Fruit fly (Drosophila melanogaster) whole organism, embryonic: ENCODE results near the gene Trf.

ENCODE experiments used
- Aef1 ChIP-seq: fragments of 200-800 bp; sonication (Bioruptor generic); IDR thresholded peaks from 3 replicates; pipeline ENCODE4 v1.3.6; 2022; ENCODE audit warnings: missing biosample characterization, missing genetic modification characterization
- CG10321 ChIP-seq: fragments of 200-800 bp; sonication (Bioruptor generic); IDR thresholded peaks from 2 replicates; pipeline ENCODE4 v1.3.6; 2022; ENCODE audit warnings: missing biosample characterization, missing genetic modification characterization
- CG10959 ChIP-seq: fragments of 200-800 bp; sonication (Bioruptor generic); IDR thresholded peaks from 2 replicates; pipeline ENCODE4 v1.3.6; 2022; ENCODE audit warnings: missing biosample characterization, missing genetic modification characterization
- CG11398 ChIP-seq: fragments of 200-800 bp; sonication (Bioruptor generic); optimal IDR thresholded peaks from 2 replicates; lab custom pipeline; 2016; ENCODE audit warnings: missing biosample characterization, missing genetic modification characterization
- CG11504 ChIP-seq: fragments of 200-800 bp; sonication (Bioruptor generic); optimal IDR thresholded peaks from 3 replicates; lab custom pipeline; 2019; ENCODE audit warnings: missing biosample characterization, mild to moderate bottlenecking, missing genetic modification characterization, moderate library complexity
- CG11723 ChIP-seq: fragments of 200-800 bp; sonication (Bioruptor generic); optimal IDR thresholded peaks from 2 replicates; lab custom pipeline; 2017; ENCODE audit warnings: missing biosample characterization, mild to moderate bottlenecking, missing genetic modification characterization
- CG12299 ChIP-seq: fragments of 200-800 bp; sonication (Bioruptor generic); optimal IDR thresholded peaks from 2 replicates; lab custom pipeline; 2018; ENCODE audit warnings: missing biosample characterization, mild to moderate bottlenecking, missing genetic modification characterization
- CG13775 ChIP-seq: fragments of 200-800 bp; sonication (Bioruptor generic); optimal IDR thresholded peaks from 3 replicates; lab custom pipeline; 2017; ENCODE audit warnings: missing biosample characterization, mild to moderate bottlenecking, missing genetic modification characterization
- CG15011 ChIP-seq: fragments of 200-800 bp; sonication (Bioruptor generic); optimal IDR thresholded peaks from 3 replicates; lab custom pipeline; 2018; ENCODE audit warnings: missing biosample characterization, mild to moderate bottlenecking, missing genetic modification characterization
- CG15073 ChIP-seq: fragments of 200-800 bp; sonication (Bioruptor generic); optimal IDR thresholded peaks from 2 replicates; lab custom pipeline; 2016; ENCODE audit warnings: missing biosample characterization, missing genetic modification characterization
- CG1602 ChIP-seq: fragments of 200-800 bp; sonication (Bioruptor generic); optimal IDR thresholded peaks from 3 replicates; lab custom pipeline; 2016; ENCODE audit warnings: missing biosample characterization, missing genetic modification characterization
- CG16813 ChIP-seq: fragments of 200-800 bp; sonication (Bioruptor generic); IDR thresholded peaks from 3 replicates; pipeline ENCODE4 v1.3.6; 2022; ENCODE audit warnings: missing biosample characterization, missing genetic modification characterization; ENCODE audit not compliant: partially characterized antibody
- CG17802 ChIP-seq: fragments of 200-800 bp; sonication (Bioruptor generic); optimal IDR thresholded peaks from 2 replicates; lab custom pipeline; 2018; ENCODE audit warnings: missing biosample characterization, mild to moderate bottlenecking, missing genetic modification characterization, moderate library complexity
- CG18764 ChIP-seq: fragments of 200-800 bp; sonication (Bioruptor generic); optimal IDR thresholded peaks from 3 replicates; lab custom pipeline; 2016; ENCODE audit warnings: missing biosample characterization, missing genetic modification characterization
- CG2678 ChIP-seq: fragments of 200-800 bp; sonication (Bioruptor generic); optimal IDR thresholded peaks from 3 replicates; lab custom pipeline; 2019; ENCODE audit warnings: missing biosample characterization, mild to moderate bottlenecking, missing genetic modification characterization, moderate library complexity
- CG4328 ChIP-seq: fragments of 200-800 bp; sonication (Bioruptor generic); optimal IDR thresholded peaks from 3 replicates; lab custom pipeline; 2017; ENCODE audit warnings: missing biosample characterization, missing genetic modification reagents, missing genetic modification characterization
- CG4854 ChIP-seq: fragments of 200-800 bp; sonication (Bioruptor generic); optimal IDR thresholded peaks from 2 replicates; lab custom pipeline; 2016; ENCODE audit warnings: missing biosample characterization, missing genetic modification characterization, inconsistent platforms
- CG6683 ChIP-seq: fragments of 200-800 bp; sonication (Bioruptor generic); optimal IDR thresholded peaks from 2 replicates; lab custom pipeline; 2017; ENCODE audit warnings: missing biosample characterization, mild to moderate bottlenecking, missing genetic modification characterization, missing genetic modification reagents
- CG8388 ChIP-seq: fragments of 200-800 bp; sonication (Bioruptor generic); optimal IDR thresholded peaks from 2 replicates; lab custom pipeline; 2019; ENCODE audit warnings: missing biosample characterization, mild to moderate bottlenecking, missing genetic modification characterization, moderate library complexity
- CG8478 ChIP-seq: fragments of >200 bp; optimal IDR thresholded peaks from 2 replicates; lab custom pipeline; 2018
- CG8924 ChIP-seq: fragments of 200-800 bp; optimal IDR thresholded peaks from 3 replicates; lab custom pipeline; 2019; ENCODE audit warnings: missing biosample characterization, mild to moderate bottlenecking, missing genetic modification characterization, moderate library complexity
- CG8944 ChIP-seq: fragments of 200-800 bp; sonication (Bioruptor generic); optimal IDR thresholded peaks from 3 replicates; lab custom pipeline; 2016; ENCODE audit warnings: missing biosample characterization, missing genetic modification characterization
- CG9609 ChIP-seq: fragments of 200-800 bp; sonication (Bioruptor generic); optimal IDR thresholded peaks from 3 replicates; lab custom pipeline; 2016; ENCODE audit warnings: missing biosample characterization, missing genetic modification characterization
- CrebB ChIP-seq: fragments of 200-800 bp; sonication (Bioruptor generic); optimal IDR thresholded peaks from 3 replicates; lab custom pipeline; 2018; ENCODE audit warnings: missing biosample characterization, mild to moderate bottlenecking, missing genetic modification characterization
- Dfd ChIP-seq, 2 experiments: fragments of >200 bp; optimal IDR thresholded peaks; 2 replicates each; lab custom pipeline; 2017; ENCODE audit warnings: missing biosample characterization in 2 of 2, missing genetic modification characterization in 2 of 2
- Ets65A ChIP-seq: fragments of 200-800 bp; sonication (Bioruptor generic); peaks from one replicate; lab custom pipeline; 2016; ENCODE audit warnings: missing biosample characterization, missing genetic modification characterization
- Fer1 ChIP-seq: fragments of 200-800 bp; sonication (Bioruptor generic); optimal IDR thresholded peaks from 2 replicates; lab custom pipeline; 2017; ENCODE audit warnings: missing biosample characterization, mild to moderate bottlenecking, missing genetic modification characterization
- H15 ChIP-seq: fragments of 200-800 bp; sonication (Bioruptor generic); IDR thresholded peaks from 3 replicates; pipeline ENCODE4 v1.3.6; 2022; ENCODE audit warnings: missing biosample characterization, missing genetic modification characterization
- H2.0 ChIP-seq: fragments of 200-800 bp; sonication (Bioruptor generic); IDR thresholded peaks from 2 replicates; pipeline ENCODE4 v1.3.6; 2022; ENCODE audit warnings: missing biosample characterization, missing genetic modification characterization
- HLH4C ChIP-seq: fragments of 200-800 bp; sonication (Bioruptor generic); IDR thresholded peaks from 3 replicates; pipeline ENCODE4 v1.3.6; 2022; ENCODE audit warnings: missing biosample characterization, missing genetic modification characterization; ENCODE audit not compliant: partially characterized antibody
- Kr ChIP-seq: fragments of 200-800 bp; sonication (Bioruptor generic); optimal IDR thresholded peaks from 2 replicates; lab custom pipeline; 2017; ENCODE audit warnings: missing biosample characterization, mild to moderate bottlenecking, missing genetic modification characterization
- Optix ChIP-seq: fragments of 200-800 bp; sonication (Bioruptor generic); IDR thresholded peaks from 3 replicates; pipeline ENCODE4 v1.3.6; 2022; ENCODE audit warnings: missing biosample characterization, missing genetic modification characterization
- Sin3A ChIP-seq: fragments of >200 bp; optimal IDR thresholded peaks from 2 replicates; lab custom pipeline; 2018
- al ChIP-seq: fragments of 200-800 bp; sonication (Bioruptor generic); IDR thresholded peaks from 2 replicates; pipeline ENCODE4 v1.3.6; 2022; ENCODE audit warnings: missing biosample characterization, missing genetic modification characterization
- caup ChIP-seq: fragments of 200-800 bp; sonication (Bioruptor generic); optimal IDR thresholded peaks from 3 replicates; lab custom pipeline; 2017; ENCODE audit warnings: missing biosample characterization, mild to moderate bottlenecking, missing genetic modification characterization, moderate library complexity; ENCODE audit not compliant: severe bottlenecking
- chinmo ChIP-seq: fragments of 200-800 bp; sonication (Bioruptor generic); IDR thresholded peaks from 4 replicates; pipeline ENCODE4 v1.3.6; 2022; ENCODE audit warnings: missing biosample characterization, missing genetic modification characterization; ENCODE audit not compliant: partially characterized antibody
- chm ChIP-seq: fragments of 200-800 bp; sonication (Bioruptor generic); IDR thresholded peaks from 2 replicates; pipeline ENCODE4 v1.3.6; 2022; ENCODE audit warnings: missing biosample characterization, missing genetic modification characterization
- danr ChIP-seq: fragments of 200-800 bp; sonication (Bioruptor generic); IDR thresholded peaks from 2 replicates; pipeline ENCODE4 v1.3.6; 2022; ENCODE audit warnings: missing biosample characterization, missing genetic modification characterization
- eve ChIP-seq, 2 experiments: fragments of >200 bp; optimal IDR thresholded peaks; 2 replicates each; lab custom pipeline; 2017; ENCODE audit warnings: missing biosample characterization in 2 of 2, missing genetic modification characterization in 2 of 2
- ken ChIP-seq: fragments of 200-800 bp; sonication (Bioruptor generic); IDR thresholded peaks from 3 replicates; pipeline ENCODE4 v1.3.6; 2022; ENCODE audit warnings: missing biosample characterization, missing genetic modification characterization
- lilli ChIP-seq: fragments of 200-800 bp; sonication (Bioruptor generic); optimal IDR thresholded peaks from 3 replicates; lab custom pipeline; 2016; ENCODE audit warnings: missing biosample characterization, missing genetic modification characterization
- mam ChIP-seq: fragments of 200-800 bp; sonication (Bioruptor generic); optimal IDR thresholded peaks from 3 replicates; lab custom pipeline; 2016; ENCODE audit warnings: missing biosample characterization, missing genetic modification characterization
- mirr ChIP-seq: fragments of 200-800 bp; sonication (Bioruptor generic); optimal IDR thresholded peaks from 3 replicates; lab custom pipeline; 2018; ENCODE audit warnings: missing biosample characterization, mild to moderate bottlenecking, missing genetic modification characterization
- row ChIP-seq: fragments of 200-800 bp; sonication (Bioruptor generic); IDR thresholded peaks from 3 replicates; pipeline ENCODE4 v1.3.6; 2022; ENCODE audit warnings: missing biosample characterization, missing genetic modification characterization
- schlank ChIP-seq: fragments of 200-800 bp; sonication (Bioruptor generic); optimal IDR thresholded peaks from 2 replicates; lab custom pipeline; 2018; ENCODE audit warnings: missing biosample characterization, mild to moderate bottlenecking, missing genetic modification characterization
- sima ChIP-seq: fragments of 200-800 bp; sonication (Bioruptor generic); optimal IDR thresholded peaks from 2 replicates; lab custom pipeline; 2016; ENCODE audit warnings: missing biosample characterization, missing genetic modification characterization
- so ChIP-seq: fragments of 200-800 bp; sonication (Bioruptor generic); IDR thresholded peaks from 3 replicates; pipeline ENCODE4 v1.3.6; 2022; ENCODE audit warnings: missing biosample characterization, missing genetic modification characterization
- sqz ChIP-seq: fragments of 200-800 bp; sonication (Bioruptor generic); optimal IDR thresholded peaks from 3 replicates; lab custom pipeline; 2018; ENCODE audit warnings: missing biosample characterization, mild to moderate bottlenecking, missing genetic modification characterization
- stwl ChIP-seq: fragments of 200-800 bp; sonication (Bioruptor generic); optimal IDR thresholded peaks from 3 replicates; lab custom pipeline; 2018; ENCODE audit warnings: missing biosample characterization, mild to moderate bottlenecking, missing genetic modification characterization, moderate library complexity
- sug ChIP-seq: fragments of 200-800 bp; optimal IDR thresholded peaks from 2 replicates; lab custom pipeline; 2019; ENCODE audit warnings: missing biosample characterization, mild to moderate bottlenecking, missing genetic modification characterization, moderate library complexity
- trh ChIP-seq: fragments of 200-800 bp; sonication (Bioruptor generic); optimal IDR thresholded peaks from 2 replicates; lab custom pipeline; 2016; ENCODE audit warnings: missing biosample characterization, missing genetic modification characterization

The Trf gene

DNA sequence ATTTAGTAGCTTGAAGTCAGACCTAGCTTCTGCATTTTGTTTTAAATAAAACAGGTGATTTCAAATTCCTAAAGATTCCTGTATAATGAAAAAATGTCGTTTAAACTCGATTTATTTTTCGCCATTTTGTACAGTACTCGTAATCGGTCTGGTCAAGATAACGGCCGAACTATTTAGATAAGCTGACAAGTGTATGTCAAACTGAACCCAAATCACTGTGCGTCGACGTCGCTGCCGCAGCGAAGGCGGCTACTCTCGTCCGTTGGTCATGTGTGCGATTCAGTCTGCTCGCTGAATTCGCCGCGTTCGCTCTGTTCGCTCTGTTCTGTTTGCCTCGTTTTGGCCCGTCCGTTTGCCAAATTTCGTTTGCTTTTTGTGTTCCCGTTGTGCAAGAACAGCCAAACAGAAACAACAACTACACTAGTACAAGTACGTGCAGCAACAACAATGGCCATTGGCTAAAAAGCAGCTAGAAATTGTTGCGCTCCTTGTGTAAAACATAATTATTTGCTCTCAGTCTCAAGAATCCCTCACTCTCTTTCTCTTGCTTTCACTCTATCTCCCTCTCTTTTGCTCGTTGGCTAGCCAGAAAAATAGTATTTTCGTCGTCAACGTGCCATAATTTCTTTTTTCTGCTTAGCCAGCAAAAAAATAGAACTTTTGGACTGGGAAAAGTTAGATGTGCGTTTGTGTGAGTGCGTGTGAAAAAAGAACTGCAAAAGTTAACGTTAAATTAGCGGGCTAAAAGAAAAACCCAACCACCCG lies 15.5 kb downstream of the Trf start (continued):
- TF ChIP-seq CG6683 (GFP tag; lab: Kevin White, UChicago): no peak
- TF ChIP-seq Aef1 (GFP tag; lab: Robert Waterston, UW): no peak
- no peak for TF ChIP-seq Ets65A (GFP tag; lab: Kevin White, UChicago)
- peak; percentile 26 for TF ChIP-seq Fer1 (GFP tag; lab: Kevin White, UChicago)
- no peak for TF ChIP-seq schlank (tag; lab: Kevin White, UChicago)
- TF ChIP-seq CrebB (tag; lab: Kevin White, UChicago): peak; percentile 34
- peak; percentile 17 for TF ChIP-seq CG2678 (tag; lab: Kevin White, UChicago)
- TF ChIP-seq CG11398 (GFP tag; lab: Kevin White, UChicago): no peak
- no peak for TF ChIP-seq Optix (GFP tag; lab: Robert Waterston, UW)
- TF ChIP-seq ken (GFP tag; lab: Robert Waterston, UW): no peak
- no peak for TF ChIP-seq H15 (GFP tag; lab: Robert Waterston, UW)
- TF ChIP-seq mirr (GFP tag; lab: Kevin White, UChicago): peak; percentile 74
- peak; percentile 19 for TF ChIP-seq sug (tag; lab: Kevin White, UChicago)
- no peak for TF ChIP-seq stwl (tag; lab: Kevin White, UChicago)
- TF ChIP-seq row (GFP tag; lab: Robert Waterston, UW): no peak
- TF ChIP-seq CG18764: no peak
- TF ChIP-seq Dfd (GFP tag; optimal IDR thresholded peaks at IDR 0.05; lab: Kevin White, UChicago): no peak
- no peak for TF ChIP-seq CG8944 (GFP tag; lab: Kevin White, UChicago)
- no peak for TF ChIP-seq sqz
- no peak for TF ChIP-seq CG15011 (GFP tag; lab: Kevin White, UChicago)
- no peak for TF ChIP-seq Kr
- no peak for TF ChIP-seq eve (GFP tag; optimal IDR thresholded peaks at IDR 0.05; lab: Kevin White, UChicago)
- TF ChIP-seq CG16813 (GFP tag; lab: Robert Waterston, UW): 0 out of 3 replicates have a peak, but pooled peaks have one; percentile 26
- peak; percentile 16 for TF ChIP-seq CG11504 (tag; lab: Kevin White, UChicago)
- TF ChIP-seq HLH4C (GFP tag; lab: Robert Waterston, UW): no peak
- no peak for TF ChIP-seq CG8388 (GFP tag; lab: Kevin White, UChicago)
- TF ChIP-seq CG8478 (lab: Kevin White, UChicago): no peak
- TF ChIP-seq trh (GFP tag; lab: Kevin White, UChicago): no peak
- TF ChIP-seq mam: no peak
- no peak for TF ChIP-seq CG13775 (GFP tag; lab: Kevin White, UChicago)
- TF ChIP-seq CG10321 (GFP tag; lab: Robert Waterston, UW): no peak
- TF ChIP-seq H2.0 (GFP tag; lab: Robert Waterston, UW): no peak
- no peak for TF ChIP-seq CG4854 (GFP tag; lab: Kevin White, UChicago)
- no peak for TF ChIP-seq CG15073 (GFP tag; lab: Kevin White, UChicago)
- no peak for TF ChIP-seq sima (GFP tag; lab: Kevin White, UChicago)
- TF ChIP-seq lilli (GFP tag; lab: Kevin White, UChicago): peak; percentile 28
- TF ChIP-seq CG4328 (GFP tag; lab: Kevin White, UChicago): no peak
- TF ChIP-seq CG17802 (tag; lab: Kevin White, UChicago): no peak
- no peak for TF ChIP-seq CG9609 (GFP tag; lab: Kevin White, UChicago)
- peak; percentile 68; the same call in 1 of the 2 replicates for TF ChIP-seq chm (GFP tag; lab: Robert Waterston, UW)
- TF ChIP-seq Sin3A (lab: Kevin White, UChicago): no peak
- TF ChIP-seq CG1602: no peak
- no peak for TF ChIP-seq so (GFP tag; lab: Robert Waterston, UW)
- 0 out of 4 replicates have a peak, but pooled peaks have one; percentile 64 for TF ChIP-seq chinmo (GFP tag; lab: Robert Waterston, UW)
- TF ChIP-seq danr (GFP tag; lab: Robert Waterston, UW): no peak
- no peak for TF ChIP-seq CG8924 (tag; lab: Kevin White, UChicago)
- TF ChIP-seq al (GFP tag; lab: Robert Waterston, UW): no peak
- TF ChIP-seq CG12299 (tag; lab: Kevin White, UChicago): no peak
- no peak for TF ChIP-seq CG10959
- no peak for TF ChIP-seq CG11723 (GFP tag; lab: Kevin White, UChicago)
- TF ChIP-seq caup (GFP tag; lab: Kevin White, UChicago): no peak
